Fruit fly (Drosophila melanogaster): Measurements from ENCODE around the gene CG18404.

DNA sequence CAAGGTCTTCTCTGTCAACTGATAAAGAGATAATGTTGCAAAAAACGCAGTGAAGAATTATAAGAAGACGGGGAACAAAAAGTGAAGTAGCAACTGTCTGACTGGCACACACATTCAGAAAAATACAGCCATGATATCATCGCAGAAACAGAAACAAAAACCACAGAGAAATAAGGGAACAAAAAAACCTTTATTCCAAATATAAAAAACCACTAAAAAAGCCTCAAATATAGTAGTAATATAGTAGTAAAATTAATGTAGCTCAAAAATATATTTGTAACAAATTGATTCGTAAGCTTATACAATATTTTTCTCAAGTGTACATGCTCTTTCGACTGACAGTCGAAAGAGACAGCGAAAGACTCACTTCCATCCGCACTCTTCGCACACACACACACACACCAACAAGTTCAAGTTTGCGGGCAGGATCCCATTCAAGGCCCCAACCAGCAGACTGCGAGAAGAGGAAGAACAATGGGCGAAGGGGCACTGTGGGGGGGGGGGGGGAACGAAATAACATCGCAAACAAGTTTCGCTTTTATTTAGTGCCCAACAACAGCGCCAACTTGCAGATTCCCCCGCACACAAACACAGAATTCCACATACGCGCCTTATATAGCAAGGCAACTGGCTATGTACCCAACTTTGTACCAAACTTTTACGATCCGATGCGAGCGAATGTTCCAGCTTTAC, 5.5 kb downstream of the CG18404 start:
- TF ChIP-seq ovo (GFP tag; optimal IDR thresholded peaks at IDR 0.05) (no peak), cic (GFP tag; optimal IDR thresholded peaks at IDR 0.05) (no peak), CG1620 (GFP tag; optimal IDR thresholded peaks at IDR 0.05) (no peak), kay (GFP tag; ENCODE audit: borderline replicate concordance) (no peak), CG11617 (GFP tag; optimal IDR thresholded peaks at IDR 0.05) (no peak), CG12768 (GFP tag; optimal IDR thresholded peaks at IDR 0.05) (no peak), pad (GFP tag; optimal IDR thresholded peaks at IDR 0.05) (no peak), toe (GFP tag; optimal IDR thresholded peaks at IDR 0.05) (no peak), CG14711 (tag; optimal IDR thresholded peaks at IDR 0.05) (no peak), Mnt (GFP tag; optimal IDR thresholded peaks at IDR 0.05) (no peak), CG5204 (GFP tag; optimal IDR thresholded peaks at IDR 0.05) (no peak), CG33017 (tag; optimal IDR thresholded peaks at IDR 0.05) (no peak)

All from whole organism, adult.